1 worm cellular context compared by ENCODE assay signal in genomic region chrX:10684533-10684932, ce11.
TF ChIP-seq lines count a peak whose summit lies in the region.

No protein-coding gene starts in this region.

TF ChIP-seq in whole organism, L1 larva, 84 proteins besides CTCF, POLR2A, EP300 and RAD21 (continued from another document):
- TF ChIP-seq nhr-84 (tag; optimal IDR thresholded peaks at IDR 0.05; lab: Kevin White, UChicago) (no peak), mdl-1 (tag; optimal IDR thresholded peaks at IDR 0.05; lab: Kevin White, UChicago) (peak in 1 of 2 experiments; percentile 53), aha-1 (tag; optimal IDR thresholded peaks at IDR 0.05; lab: Kevin White, UChicago) (no peak), lin-39 (tag; optimal IDR thresholded peaks at IDR 0.05; lab: Kevin White, UChicago) (no peak), elt-3 (tag; optimal IDR thresholded peaks at IDR 0.05; lab: Kevin White, UChicago) (peak in 2 of 6 experiments; percentile 32 to 54), efl-1 (optimal IDR thresholded peaks at IDR 0.05; lab: Kevin White, UChicago) (peak in 1 of 2 experiments; percentile 5), efl-1 (GFP tag; optimal IDR thresholded peaks at IDR 0.05 in 1 of 2; lab: Kevin White, UChicago) (no peak), aly-2 (tag; optimal IDR thresholded peaks at IDR 0.05; lab: Kevin White, UChicago) (no peak), rnt-1 (tag; optimal IDR thresholded peaks at IDR 0.05; lab: Kevin White, UChicago) (peak; percentile 27), sox-4 (tag; optimal IDR thresholded peaks at IDR 0.05; lab: Kevin White, UChicago) (no peak), nhr-28 (tag; optimal IDR thresholded peaks at IDR 0.05; lab: Kevin White, UChicago) (no peak), fkh-10 (GFP tag; optimal IDR thresholded peaks at IDR 0.05; lab: Kevin White, UChicago) (no peak), jun-1 (tag; optimal IDR thresholded peaks at IDR 0.05; lab: Kevin White, UChicago) (no peak), lin-14 (GFP tag; optimal IDR thresholded peaks at IDR 0.05; lab: Kevin White, UChicago) (peak; percentile 93), ceh-88 (GFP tag; IDR thresholded peaks at IDR 0.05; lab: Robert Waterston, UW) (no peak), fkh-8 (tag; optimal IDR thresholded peaks at IDR 0.05; lab: Kevin White, UChicago) (no peak), Y116A8C.19 (tag; optimal IDR thresholded peaks at IDR 0.05; lab: Kevin White, UChicago; ENCODE audit: borderline replicate concordance) (no peak), nhr-71 (tag; optimal IDR thresholded peaks at IDR 0.05; lab: Kevin White, UChicago) (peak; percentile 84), nhr-12 (tag; optimal IDR thresholded peaks at IDR 0.05; lab: Kevin White, UChicago) (no peak), efl-3 (GFP tag; optimal IDR thresholded peaks at IDR 0.05; lab: Kevin White, UChicago) (no peak), nhr-11 (tag; optimal IDR thresholded peaks at IDR 0.05; lab: Kevin White, UChicago) (no peak), xbp-1 (tag; optimal IDR thresholded peaks at IDR 0.05; lab: Kevin White, UChicago) (peak; percentile 13)
